Fruit fly (Drosophila melanogaster) whole organism: ENCODE data around the gene halo.

Experiments used
- Dll ChIP-seq: fragments of >200 bp; optimal IDR thresholded peaks from 2 replicates; lab custom pipeline; 2017
- EcR ChIP-seq, 2 experiments: fragments of >200 bp; optimal IDR thresholded peaks; 2 replicates each; lab custom pipeline; 2017; ENCODE audit warnings: missing biosample characterization in 2 of 2, missing genetic modification characterization in 2 of 2, missing genetic modification reagents in 2 of 2
- usp ChIP-seq: fragments of >200 bp; optimal IDR thresholded peaks from 2 replicates; lab custom pipeline; 2017; ENCODE audit warnings: missing biosample characterization, missing genetic modification characterization, mixed read lengths

DNA sequence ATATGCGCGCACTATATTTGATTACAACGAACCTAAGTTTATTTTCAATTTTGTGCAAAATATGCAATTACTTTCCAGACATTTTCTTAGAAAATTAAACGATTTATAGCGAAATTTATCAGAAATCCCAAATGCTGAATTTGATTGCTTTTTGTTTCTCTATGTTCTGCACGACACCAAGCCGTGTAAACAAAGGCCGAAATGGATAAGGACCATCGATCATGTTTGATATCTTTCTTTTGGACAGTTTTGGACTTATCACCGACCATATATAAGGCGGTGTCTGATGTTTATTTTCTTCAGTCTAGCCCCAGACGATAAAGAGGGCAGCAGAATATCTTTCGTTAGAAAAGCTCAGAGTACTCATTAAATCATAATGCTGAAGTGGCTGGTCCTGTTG is 24.2 kb downstream of the halo start, which contains the start of gene CG33128:
- TF ChIP-seq usp (GFP tag; lab: Kevin White, UChicago) (no peak), EcR (GFP tag; optimal IDR thresholded peaks at IDR 0.05; lab: Kevin White, UChicago) (no peak), Dll (lab: Kevin White, UChicago) (no peak)
